Worm (Caenorhabditis elegans): ENCODE measurements around the gene Y22D7AR.2.

DNA sequence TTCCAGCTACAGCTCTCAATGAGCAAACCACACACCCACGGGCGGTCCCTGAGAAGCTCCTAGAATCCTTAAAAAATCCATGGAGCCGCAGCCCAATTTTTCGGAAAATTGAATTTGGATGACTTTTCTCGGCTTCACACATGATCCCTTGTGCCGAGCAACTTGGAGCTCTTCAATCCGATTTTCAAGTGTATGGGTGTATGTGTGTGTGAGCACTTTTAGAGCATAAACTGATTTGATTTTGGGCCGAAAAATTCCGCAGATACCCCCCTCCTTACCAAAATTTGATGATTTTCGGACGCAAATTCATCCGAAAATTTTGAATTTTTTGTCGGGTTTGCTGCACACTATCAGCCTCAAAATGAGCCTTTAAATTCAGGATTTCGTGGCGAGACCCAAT, 26.1 kb downstream of the Y22D7AR.2 start:
- TF ChIP-seq snpc-4 (tag; optimal IDR thresholded peaks at IDR 0.05) (no peak), nhr-28 (tag; optimal IDR thresholded peaks at IDR 0.05) (no peak), ZK546.5 (tag; optimal IDR thresholded peaks at IDR 0.05) (no peak), lin-39 (tag; optimal IDR thresholded peaks at IDR 0.05) (no peak), unc-62 (GFP tag; optimal IDR thresholded peaks at IDR 0.05) (no peak)

Data from whole organism, L3 larva.